Fruit fly (Drosophila melanogaster): Measurements from ENCODE around the gene Ost48.

Ost48 gene

dm6 chrX:9196362-9196761, 38.0 kb upstream of the Ost48 start, which contains the start of gene CG12118:
Gene CG12118, minus strand, starts transcription at chrX:9196414.
- TF ChIP-seq aop (GFP tag; IDR thresholded peaks at IDR 0.05) (no peak), pb (GFP tag; optimal IDR thresholded peaks at IDR 0.05) (no peak), CG4617 (GFP tag; optimal IDR thresholded peaks at IDR 0.05; ENCODE audit: borderline replicate concordance) (peak; percentile 52), tx (GFP tag; optimal IDR thresholded peaks at IDR 0.05) (peak; percentile 12), ro (GFP tag; IDR thresholded peaks at IDR 0.05) (no peak), insv (GFP tag; optimal IDR thresholded peaks at IDR 0.05) (peak in 1 of 2 experiments; percentile 7), pnt (GFP tag; optimal IDR thresholded peaks at IDR 0.05) (no peak), CG14710 (tag; optimal IDR thresholded peaks at IDR 0.05) (peak; percentile 88), CG17612 (GFP tag; IDR thresholded peaks at IDR 0.05) (peak; percentile 65), CG13287 (GFP tag; IDR thresholded peaks at IDR 0.05; ENCODE audit: partially characterized antibody) (peak; percentile 96), Bteb2 (GFP tag; optimal IDR thresholded peaks at IDR 0.05) (peak; percentile 76), CG3838 (GFP tag; optimal IDR thresholded peaks at IDR 0.05) (peak; percentile 38), TFAM (GFP tag; optimal IDR thresholded peaks at IDR 0.05) (no peak), CG13624 (GFP tag; optimal IDR thresholded peaks at IDR 0.05) (peak; percentile 5), fd102C (GFP tag; optimal IDR thresholded peaks at IDR 0.05) (no peak), CG3847 (GFP tag; IDR thresholded peaks at IDR 0.05) (peak; percentile 80), emc (GFP tag; optimal IDR thresholded peaks at IDR 0.05) (no peak), CG12391 (tag; optimal IDR thresholded peaks at IDR 0.05) (peak; percentile 91), croc (GFP tag; conservative IDR thresholded peaks at IDR 0.05) (peak; percentile 39; the same call in 2 of the 3 replicates), CG11696 (GFP tag; IDR thresholded peaks at IDR 0.05) (no peak), Jarid2 (GFP tag; optimal IDR thresholded peaks at IDR 0.05) (no peak), mam (GFP tag; optimal IDR thresholded peaks at IDR 0.05) (peak; percentile 55), CG12659 (GFP tag; optimal IDR thresholded peaks at IDR 0.05) (peak; percentile 74), gcm2 (GFP tag; optimal IDR thresholded peaks at IDR 0.05) (peak; percentile 13), wek (GFP tag; optimal IDR thresholded peaks at IDR 0.05) (no peak), Ada2b (GFP tag; IDR thresholded peaks at IDR 0.05) (peak; percentile 75), CG17359 (tag; optimal IDR thresholded peaks at IDR 0.05) (peak; percentile 80), CG4282 (GFP tag; optimal IDR thresholded peaks at IDR 0.05) (no peak), Sox100B (GFP tag; optimal IDR thresholded peaks at IDR 0.05) (peak; percentile 67), tin (GFP tag; optimal IDR thresholded peaks at IDR 0.05) (peak; percentile 79), CG10431 (GFP tag; optimal IDR thresholded peaks at IDR 0.05) (no peak), CG4328 (GFP tag; optimal IDR thresholded peaks at IDR 0.05) (peak; percentile 45), CG15514 (GFP tag; optimal IDR thresholded peaks at IDR 0.05) (peak; percentile 88), mld (GFP tag; IDR thresholded peaks at IDR 0.05; ENCODE audit: partially characterized antibody) (peak; percentile 90; the same call in 2 of the 3 replicates), ATbp (GFP tag; optimal IDR thresholded peaks at IDR 0.05) (peak; percentile 30), CG2889 (GFP tag; IDR thresholded peaks at IDR 0.05) (peak; percentile 84), CG1529 (GFP tag; optimal IDR thresholded peaks at IDR 0.05) (peak; percentile 40), bab2 (GFP tag; optimal IDR thresholded peaks at IDR 0.05) (peak; percentile 40), jing (GFP tag; optimal IDR thresholded peaks at IDR 0.05) (no peak), crc (GFP tag; optimal IDR thresholded peaks at IDR 0.05) (no peak), Six4 (GFP tag; optimal IDR thresholded peaks at IDR 0.05) (peak; percentile 72), CG2116 (GFP tag; optimal IDR thresholded peaks at IDR 0.05) (peak; percentile 88), danr (GFP tag; IDR thresholded peaks at IDR 0.05) (0 out of 2 replicates have a peak, but pooled peaks have one; percentile 46), br (optimal IDR thresholded peaks at IDR 0.05) (no peak), sug (tag; optimal IDR thresholded peaks at IDR 0.05) (peak; percentile 57), bigmax (GFP tag; optimal IDR thresholded peaks at IDR 0.05) (no peak), CTCF (GFP tag; optimal IDR thresholded peaks at IDR 0.05) (no peak), sisA (GFP tag; IDR thresholded peaks at IDR 0.05) (peak; percentile 70), CG9609 (GFP tag; optimal IDR thresholded peaks at IDR 0.05) (peak; percentile 7), rib (GFP tag; IDR thresholded peaks at IDR 0.05) (peak; percentile 44; the same call in 1 of the 2 replicates), Gsc (GFP tag; IDR thresholded peaks at IDR 0.05) (no peak), CG30020 (tag; optimal IDR thresholded peaks at IDR 0.05) (peak; percentile 41)
